Worm (Caenorhabditis elegans) whole organism, L1 larva: ENCODE data around the gene M163.9.

Source experiments
- F16B12.6 ChIP-seq: fragments of 150-350 bp; optimal IDR thresholded peaks from 2 replicates; lab custom pipeline; 2014; ENCODE audit warnings: missing biosample characterization, missing genetic modification characterization
- Y116A8C.19 ChIP-seq: sonication (generic microtip); optimal IDR thresholded peaks from 2 replicates; lab custom pipeline; 2016; ENCODE audit warnings: missing compliant biosample characterization, missing genetic modification characterization, borderline replicate concordance
- aha-1 ChIP-seq: fragments of 150-350 bp; optimal IDR thresholded peaks from 2 replicates; lab custom pipeline; 2014; ENCODE audit warnings: missing biosample characterization, missing genetic modification characterization
- aly-2 ChIP-seq: fragments of 150-350 bp; optimal IDR thresholded peaks from 2 replicates; lab custom pipeline; 2014; ENCODE audit warnings: missing biosample characterization, missing genetic modification characterization
- blmp-1 ChIP-seq: fragments of 150-350 bp; optimal IDR thresholded peaks from 2 replicates; lab custom pipeline; 2014; ENCODE audit warnings: missing biosample characterization, missing genetic modification characterization
- ceh-82 ChIP-seq, 3 experiments: fragments of 150-350 bp in 1 of 3; sonication (generic microtip) in 2 of 3; optimal IDR thresholded peaks; 2 replicates each; lab custom pipeline; 2014 to 2017; ENCODE audit warnings: missing biosample characterization in 3 of 3, missing genetic modification characterization in 3 of 3
- ceh-88 ChIP-seq: fragments of 200-800 bp; sonication (Bioruptor generic); IDR thresholded peaks from 2 replicates; pipeline ENCODE4 v1.3.6; 2022; ENCODE audit warnings: missing genetic modification characterization, missing compliant biosample characterization
- ceh-90 ChIP-seq: sonication (generic microtip); optimal IDR thresholded peaks from 2 replicates; lab custom pipeline; 2016; ENCODE audit warnings: missing genetic modification characterization, missing compliant biosample characterization
- ces-1 ChIP-seq: fragments of 150-350 bp; optimal IDR thresholded peaks from 2 replicates; lab custom pipeline; 2014; ENCODE audit warnings: missing biosample characterization, missing genetic modification reagents, missing genetic modification characterization
- dpl-1 ChIP-seq, 3 experiments: fragments of 150-350 bp in 2 of 3; sonication (generic microtip) in 1 of 3; optimal IDR thresholded peaks; 2 replicates each; lab custom pipeline; 2014 to 2017; ENCODE audit warnings: missing biosample characterization in 3 of 3, missing genetic modification characterization in 3 of 3, missing genetic modification reagents in 3 of 3
- dsc-1 ChIP-seq: sonication (generic microtip); optimal IDR thresholded peaks from 2 replicates; lab custom pipeline; 2016; ENCODE audit warnings: mild to moderate bottlenecking, missing genetic modification characterization, missing compliant biosample characterization
- efl-3 ChIP-seq: fragments of 200-800 bp; sonication (Bioruptor generic); optimal IDR thresholded peaks from 2 replicates; lab custom pipeline; 2018; ENCODE audit warnings: mild to moderate bottlenecking, missing genetic modification characterization, missing compliant biosample characterization
- egl-13 ChIP-seq: sonication (generic microtip); optimal IDR thresholded peaks from 2 replicates; lab custom pipeline; 2016; ENCODE audit warnings: missing genotype, missing genetic modification reagents, missing genetic modification characterization, missing compliant biosample characterization
- egl-27 ChIP-seq, 2 experiments: fragments of 150-350 bp in 1 of 2; sonication (generic microtip); optimal IDR thresholded peaks; 3 replicates each; lab custom pipeline; 2017 to 2018; ENCODE audit warnings: missing biosample characterization in 2 of 2, missing genetic modification characterization in 2 of 2, missing genetic modification reagents in 2 of 2
- elt-2 ChIP-seq: sonication (generic microtip); optimal IDR thresholded peaks from 2 replicates; lab custom pipeline; 2016; ENCODE audit warnings: missing genetic modification characterization, mild to moderate bottlenecking, inconsistent platforms, missing compliant biosample characterization, missing genetic modification reagents
- elt-3 ChIP-seq, 6 experiments: fragments of 150-350 bp in 1 of 6; sonication (generic microtip); optimal IDR thresholded peaks; 2 replicates each; lab custom pipeline; 2017 to 2018; ENCODE audit warnings: missing biosample characterization in 6 of 6, missing genetic modification characterization in 6 of 6, inconsistent platforms in 1 of 6
- ets-5 ChIP-seq: fragments of 200-800 bp; sonication (Bioruptor generic); IDR thresholded peaks from 2 replicates; pipeline ENCODE4 v1.3.6; 2022; ENCODE audit warnings: missing genetic modification characterization, missing compliant biosample characterization
- fkh-4 ChIP-seq: sonication (generic microtip); optimal IDR thresholded peaks from 2 replicates; lab custom pipeline; 2016; ENCODE audit warnings: missing compliant biosample characterization, missing genetic modification characterization, borderline replicate concordance
- fkh-8 ChIP-seq: sonication (generic microtip); optimal IDR thresholded peaks from 2 replicates; lab custom pipeline; 2016; ENCODE audit warnings: mild to moderate bottlenecking, missing genetic modification characterization, missing compliant biosample characterization
- grh-1 ChIP-seq: fragments of 200-800 bp; sonication (Bioruptor generic); IDR thresholded peaks from 2 replicates; pipeline ENCODE4 v1.3.6; 2022; ENCODE audit warnings: missing genetic modification reagents, missing genetic modification characterization, missing compliant biosample characterization
- hlh-17 ChIP-seq: fragments of 200-800 bp; sonication (Bioruptor generic); optimal IDR thresholded peaks from 2 replicates; lab custom pipeline; 2018; ENCODE audit warnings: missing genetic modification characterization, mild to moderate bottlenecking, missing compliant biosample characterization, moderate library complexity, borderline replicate concordance
- jun-1 ChIP-seq: fragments of 150-350 bp; optimal IDR thresholded peaks from 2 replicates; lab custom pipeline; 2014; ENCODE audit warnings: missing biosample characterization, missing genetic modification reagents, missing genetic modification characterization
- lin-13 ChIP-seq: fragments of 150-350 bp; optimal IDR thresholded peaks from 2 replicates; lab custom pipeline; 2014; ENCODE audit warnings: missing biosample characterization, missing genetic modification reagents, missing genetic modification characterization
- lir-3 ChIP-seq: sonication (generic microtip); optimal IDR thresholded peaks from 2 replicates; lab custom pipeline; 2016; ENCODE audit warnings: mild to moderate bottlenecking, missing genetic modification characterization, moderate library complexity, missing compliant biosample characterization; ENCODE audit not compliant: poor library complexity
- mab-9 ChIP-seq: fragments of 200-800 bp; sonication (Bioruptor generic); IDR thresholded peaks from 2 replicates; pipeline ENCODE4 v1.3.6; 2022; ENCODE audit warnings: missing genetic modification reagents, missing genetic modification characterization, missing compliant biosample characterization
- mep-1 ChIP-seq: fragments of 150-350 bp; optimal IDR thresholded peaks from 2 replicates; lab custom pipeline; 2014; ENCODE audit warnings: missing biosample characterization, missing genetic modification characterization
- nhr-12 ChIP-seq: sonication (generic microtip); optimal IDR thresholded peaks from 2 replicates; lab custom pipeline; 2017; ENCODE audit warnings: missing biosample characterization, missing genetic modification characterization
- nhr-19 ChIP-seq: fragments of 200-800 bp; sonication (Bioruptor generic); conservative IDR thresholded peaks from 2 replicates; pipeline ENCODE4 v1.3.6; 2022; ENCODE audit warnings: missing genetic modification characterization, missing compliant biosample characterization
- nhr-237 ChIP-seq: fragments of 150-350 bp; optimal IDR thresholded peaks from 2 replicates; lab custom pipeline; 2014; ENCODE audit warnings: missing biosample characterization, missing genetic modification characterization
- nhr-47 ChIP-seq: sonication (generic microtip); optimal IDR thresholded peaks from 2 replicates; lab custom pipeline; 2016; ENCODE audit warnings: mild to moderate bottlenecking, missing genetic modification characterization, moderate library complexity, missing compliant biosample characterization
- nhr-71 ChIP-seq: sonication (generic microtip); optimal IDR thresholded peaks from 2 replicates; lab custom pipeline; 2016; ENCODE audit warnings: mild to moderate bottlenecking, missing genetic modification characterization, moderate library complexity, missing compliant biosample characterization
- nhr-76 ChIP-seq: sonication (generic microtip); optimal IDR thresholded peaks from 2 replicates; lab custom pipeline; 2017; ENCODE audit warnings: missing biosample characterization, missing genetic modification characterization
- nhr-77 ChIP-seq: fragments of 150-350 bp; optimal IDR thresholded peaks from 2 replicates; lab custom pipeline; 2014; ENCODE audit warnings: missing biosample characterization, missing genetic modification characterization
- nhr-85 ChIP-seq: sonication (generic microtip); peaks from one replicate; lab custom pipeline; 2016; ENCODE audit warnings: missing genetic modification characterization, inconsistent platforms, missing compliant biosample characterization
- nhr-90 ChIP-seq: sonication (generic microtip); optimal IDR thresholded peaks from 2 replicates; lab custom pipeline; 2016; ENCODE audit warnings: mild to moderate bottlenecking, missing genetic modification characterization, missing compliant biosample characterization; ENCODE audit not compliant: poor library complexity
- skn-1 ChIP-seq: fragments of 150-350 bp; optimal IDR thresholded peaks from 2 replicates; lab custom pipeline; 2014; ENCODE audit warnings: missing biosample characterization, missing genetic modification characterization
- snu-23 ChIP-seq: sonication (generic microtip); optimal IDR thresholded peaks from 2 replicates; lab custom pipeline; 2016; ENCODE audit warnings: missing genetic modification characterization, missing compliant biosample characterization
- sptf-1 ChIP-seq: fragments of 150-350 bp; optimal IDR thresholded peaks from 2 replicates; lab custom pipeline; 2014; ENCODE audit warnings: missing biosample characterization, missing genetic modification characterization
- sup-37 ChIP-seq: fragments of 200-800 bp; sonication (Bioruptor generic); optimal IDR thresholded peaks from 2 replicates; lab custom pipeline; 2018; ENCODE audit warnings: mild to moderate bottlenecking, missing genetic modification characterization, missing compliant biosample characterization
- tbx-2 ChIP-seq: sonication (generic microtip); optimal IDR thresholded peaks from 2 replicates; lab custom pipeline; 2016; ENCODE audit warnings: missing genetic modification characterization, missing compliant biosample characterization
- tlp-1 ChIP-seq: fragments of 150-350 bp; optimal IDR thresholded peaks from 2 replicates; lab custom pipeline; 2014; ENCODE audit warnings: missing biosample characterization, missing genetic modification characterization
- unc-130 ChIP-seq: fragments of 150-350 bp; optimal IDR thresholded peaks from 2 replicates; lab custom pipeline; 2017; ENCODE audit warnings: missing biosample characterization, missing genetic modification characterization, inconsistent platforms
- unc-30 ChIP-seq: sonication (generic microtip); optimal IDR thresholded peaks from 2 replicates; lab custom pipeline; 2017; ENCODE audit warnings: missing biosample characterization, missing genetic modification characterization
- unc-62 ChIP-seq: fragments of 150-350 bp; optimal IDR thresholded peaks from 2 replicates; lab custom pipeline; 2014; ENCODE audit warnings: missing biosample characterization, missing genetic modification reagents, missing genetic modification characterization
- unc-98 ChIP-seq: fragments of 200-800 bp; sonication (Bioruptor generic); IDR thresholded peaks from 2 replicates; pipeline ENCODE4 v1.3.6; 2022; ENCODE audit warnings: missing genetic modification characterization, missing compliant biosample characterization
- zag-1 ChIP-seq: fragments of 150-350 bp; optimal IDR thresholded peaks from 2 replicates; lab custom pipeline; 2014; ENCODE audit warnings: missing biosample characterization, missing genetic modification characterization
- zip-4 ChIP-seq: fragments of 200-800 bp; sonication (Bioruptor generic); optimal IDR thresholded peaks from 2 replicates; lab custom pipeline; 2018; ENCODE audit warnings: mild to moderate bottlenecking, missing genetic modification characterization, moderate library complexity, missing compliant biosample characterization
- ztf-4 ChIP-seq: fragments of 150-350 bp; optimal IDR thresholded peaks from 2 replicates; lab custom pipeline; 2014; ENCODE audit warnings: missing biosample characterization, missing genetic modification characterization

M163.9 gene

DNA sequence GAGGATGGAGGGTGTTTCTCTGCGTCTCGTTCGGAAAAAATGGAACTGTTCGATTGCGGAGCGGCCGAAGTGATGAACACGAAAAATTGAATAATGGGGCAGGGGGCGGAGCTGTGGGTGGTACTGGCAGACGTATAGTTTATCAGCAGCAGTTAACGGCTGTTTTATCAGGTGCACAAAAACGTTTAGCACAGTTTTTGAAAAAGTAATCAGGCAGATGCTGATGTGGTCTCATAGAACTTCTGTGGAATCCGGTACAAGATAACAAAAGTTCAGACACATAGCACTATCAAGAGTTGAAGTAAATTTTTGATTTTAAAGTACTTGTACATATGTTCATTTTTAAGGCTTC is 35.1 kb downstream of the M163.9 start:
- no peak for TF ChIP-seq mab-9
- no peak for TF ChIP-seq dpl-1 (GFP tag; optimal IDR thresholded peaks at IDR 0.05; lab: Kevin White, UChicago)
- TF ChIP-seq elt-2 (tag; lab: Kevin White, UChicago): peak; percentile 30

DNA sequence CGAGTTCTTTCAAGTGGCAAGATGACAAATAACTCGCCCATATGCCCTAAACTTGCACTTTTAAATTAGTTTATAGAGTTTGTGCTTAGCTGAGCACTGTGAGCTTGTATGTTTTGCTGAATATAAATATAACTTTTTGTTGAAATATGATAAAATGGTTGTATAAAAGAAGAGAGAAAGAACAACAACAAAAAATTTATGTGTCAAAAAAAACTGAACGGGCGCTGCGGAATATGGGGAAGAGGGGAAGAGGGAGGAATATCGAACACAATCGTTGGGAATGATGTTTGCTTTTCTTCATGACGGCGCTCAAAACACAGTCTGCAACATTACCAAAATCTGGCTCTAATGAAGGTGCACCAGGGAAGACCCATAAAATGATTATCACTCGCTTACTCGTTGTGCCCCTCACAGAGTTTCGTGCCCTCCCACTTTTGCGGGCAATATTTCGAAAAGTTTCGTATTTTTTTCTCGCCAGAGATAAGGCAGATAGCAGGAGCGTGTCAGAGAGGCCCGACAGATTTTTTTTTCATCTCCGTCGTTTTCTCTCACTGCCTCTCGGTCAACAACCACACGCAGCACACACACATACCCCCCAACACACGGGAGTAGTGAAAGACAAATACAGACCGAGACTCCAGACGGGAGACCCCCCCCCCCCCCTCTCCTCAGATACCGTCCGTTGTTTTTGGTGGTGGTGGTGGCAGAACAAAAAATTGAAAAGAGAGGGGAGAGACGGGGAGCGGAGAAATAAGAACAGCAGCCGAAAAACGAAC is 36.4 kb downstream of the M163.9 start:
- TF ChIP-seq ceh-90 (tag; lab: Kevin White, UChicago) (no peak), sptf-1 (tag; lab: Kevin White, UChicago) (no peak), dpl-1 (GFP tag; optimal IDR thresholded peaks at IDR 0.05; lab: Kevin White, UChicago) (peak in 1 of 3 experiments; percentile 10), ceh-88 (GFP tag; lab: Robert Waterston, UW) (no peak), F16B12.6 (tag; lab: Kevin White, UChicago) (peak; percentile 9), nhr-90 (tag; lab: Kevin White, UChicago) (peak; percentile 52), snu-23 (GFP tag; lab: Kevin White, UChicago) (peak; percentile 71), elt-2 (tag; lab: Kevin White, UChicago) (peak; percentile 91), unc-130 (tag; lab: Kevin White, UChicago) (no peak), aha-1 (no peak), zag-1 (tag; lab: Kevin White, UChicago) (no peak), aly-2 (no peak), nhr-85 (tag; lab: Kevin White, UChicago) (peak; percentile 96), mep-1 (tag; lab: Kevin White, UChicago) (peak; percentile 33), unc-30 (tag; lab: Kevin White, UChicago) (no peak), fkh-8 (tag; lab: Kevin White, UChicago) (no peak), skn-1 (tag; lab: Kevin White, UChicago) (peak; percentile 17), grh-1 (peak; percentile 69), sup-37 (GFP tag; lab: Kevin White, UChicago) (no peak), ets-5 (GFP tag; lab: Robert Waterston, UW) (no peak), nhr-12 (tag; lab: Kevin White, UChicago) (no peak), nhr-237 (tag; lab: Kevin White, UChicago) (peak; percentile 54), unc-98 (no peak; the same call in 1 of the 2 replicates), lir-3 (tag; lab: Kevin White, UChicago) (no peak), fkh-4 (tag; lab: Kevin White, UChicago) (no peak), nhr-76 (tag; lab: Kevin White, UChicago) (no peak), egl-27 (tag; optimal IDR thresholded peaks at IDR 0.05; lab: Kevin White, UChicago) (peak; percentile 30 to 51), nhr-19 (GFP tag; lab: Robert Waterston, UW) (peak; percentile 73), efl-3 (GFP tag; lab: Kevin White, UChicago) (no peak), nhr-71 (tag; lab: Kevin White, UChicago) (peak; percentile 82), jun-1 (peak; percentile 7), nhr-77 (tag; lab: Kevin White, UChicago) (peak; percentile 90), zip-4 (no peak), tlp-1 (tag; lab: Kevin White, UChicago) (no peak), unc-62 (GFP tag; lab: Kevin White, UChicago) (no peak), ceh-82 (tag; optimal IDR thresholded peaks at IDR 0.05; lab: Kevin White, UChicago) (peak in 2 of 3 experiments; percentile 22 to 28), egl-13 (tag; lab: Kevin White, UChicago) (no peak), dsc-1 (tag; lab: Kevin White, UChicago) (no peak), lin-13 (GFP tag; lab: Kevin White, UChicago) (no peak), Y116A8C.19 (tag; lab: Kevin White, UChicago) (no peak), nhr-47 (tag; lab: Kevin White, UChicago) (peak; percentile 39), tbx-2 (tag; lab: Kevin White, UChicago) (peak; percentile 17), ces-1 (GFP tag; lab: Kevin White, UChicago) (no peak), ztf-4 (no peak), mab-9 (no peak), blmp-1 (no peak), hlh-17 (GFP tag; lab: Kevin White, UChicago) (no peak), elt-3 (tag; optimal IDR thresholded peaks at IDR 0.05; lab: Kevin White, UChicago) (peak; percentile 26 to 98 (median 58))
